Worm (Caenorhabditis elegans) whole organism, late embryonic: ENCODE results near the gene unc-103.

Experiments used
- ama-1 ChIP-seq: fragments of 150-350 bp; optimal IDR thresholded peaks from 2 replicates; lab custom pipeline; 2014
- ceh-19 ChIP-seq: fragments of 200-800 bp; sonication (Bioruptor generic); optimal IDR thresholded peaks from 2 replicates; lab custom pipeline; 2018; ENCODE audit warnings: mild to moderate bottlenecking, missing genetic modification characterization, missing compliant biosample characterization
- ceh-22 ChIP-seq: sonication (generic microtip); optimal IDR thresholded peaks from 2 replicates; lab custom pipeline; 2017; ENCODE audit warnings: missing biosample characterization, missing genetic modification characterization
- ceh-30 ChIP-seq: fragments of 150-350 bp; optimal IDR thresholded peaks from 2 replicates; lab custom pipeline; 2014; ENCODE audit warnings: missing biosample characterization, missing genetic modification characterization
- ceh-31 ChIP-seq: sonication (generic microtip); optimal IDR thresholded peaks from 2 replicates; lab custom pipeline; 2016; ENCODE audit warnings: missing genetic modification characterization, missing compliant biosample characterization
- elt-2 ChIP-seq: sonication (generic microtip); optimal IDR thresholded peaks from 2 replicates; lab custom pipeline; 2016; ENCODE audit warnings: missing genetic modification reagents, missing genetic modification characterization, missing compliant biosample characterization
- lin-11 ChIP-seq: fragments of 200-800 bp; sonication (Bioruptor generic); optimal IDR thresholded peaks from 2 replicates; lab custom pipeline; 2018; ENCODE audit warnings: mild to moderate bottlenecking, missing genetic modification characterization, missing compliant biosample characterization
- mec-3 ChIP-seq: sonication (generic microtip); optimal IDR thresholded peaks from 2 replicates; lab custom pipeline; 2016; ENCODE audit warnings: borderline replicate concordance, missing genetic modification characterization, missing compliant biosample characterization
- nfya-1 ChIP-seq: sonication (generic microtip); optimal IDR thresholded peaks from 2 replicates; lab custom pipeline; 2017; ENCODE audit warnings: missing genetic modification characterization, mild to moderate bottlenecking, missing compliant biosample characterization, antibody characterized with exemption, moderate library complexity
- pag-3 ChIP-seq: sonication (generic microtip); optimal IDR thresholded peaks from 2 replicates; lab custom pipeline; 2016; ENCODE audit warnings: missing compliant biosample characterization, missing genetic modification characterization, borderline replicate concordance
- pqm-1 ChIP-seq: sonication (generic microtip); optimal IDR thresholded peaks from 2 replicates; lab custom pipeline; 2016; ENCODE audit warnings: missing genetic modification characterization, missing compliant biosample characterization
- tbx-2 ChIP-seq: sonication (generic microtip); optimal IDR thresholded peaks from 2 replicates; lab custom pipeline; 2016; ENCODE audit warnings: missing genetic modification characterization, missing compliant biosample characterization

DNA sequence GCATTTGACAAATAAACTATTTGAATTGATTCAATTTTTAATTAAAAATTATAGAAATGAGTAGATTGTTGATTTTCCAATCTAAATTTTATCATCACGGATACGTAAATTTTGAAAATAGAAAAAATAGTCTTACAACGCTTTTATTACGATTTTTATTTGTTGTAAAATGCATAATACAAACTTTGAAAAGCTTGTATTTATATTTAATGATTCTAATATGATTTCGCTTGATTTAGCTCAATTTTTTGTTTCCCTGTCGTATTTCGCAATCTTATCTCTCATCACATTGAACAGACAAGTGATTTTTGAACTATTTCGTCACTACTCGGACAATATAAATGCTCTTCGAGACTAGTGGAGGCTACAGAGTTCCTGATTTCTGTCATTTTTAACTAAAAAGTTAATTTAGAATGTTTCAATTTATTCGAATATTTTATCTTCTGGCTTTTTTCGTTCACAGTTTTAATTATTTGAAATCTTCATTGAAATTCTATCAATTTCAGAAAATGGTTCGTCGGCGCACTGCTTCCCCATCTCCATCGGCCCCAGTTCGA lies 36.4 kb downstream of the unc-103 start, which contains the start of the genes wht-3 and har-1:
- TF ChIP-seq pqm-1 (no peak), nfya-1 (tag; lab: Kevin White, UChicago) (no peak), lin-11 (tag; lab: Kevin White, UChicago) (no peak), ceh-31 (tag; lab: Kevin White, UChicago) (no peak), pag-3 (tag; lab: Kevin White, UChicago) (no peak), elt-2 (tag; lab: Kevin White, UChicago) (no peak), mec-3 (no peak), ama-1 (lab: Kevin White, UChicago) (no peak), ceh-30 (tag; lab: Kevin White, UChicago) (no peak), ceh-22 (tag; lab: Kevin White, UChicago) (no peak), tbx-2 (tag; lab: Kevin White, UChicago) (no peak), ceh-19 (no peak)
